Worm (Caenorhabditis elegans): ENCODE data around the gene F35D2.3.

- TF ChIP-seq lin-11 (tag; optimal IDR thresholded peaks at IDR 0.05) (no peak), ama-1 (optimal IDR thresholded peaks at IDR 0.05) (no peak), unc-3 (GFP tag; conservative IDR thresholded peaks at IDR 0.05) (no peak), unc-3 (tag; optimal IDR thresholded peaks at IDR 0.05) (no peak), T23F11.4 (GFP tag; optimal IDR thresholded peaks at IDR 0.05) (no peak), tbx-2 (tag; optimal IDR thresholded peaks at IDR 0.05) (no peak), pha-2 (tag; optimal IDR thresholded peaks at IDR 0.05) (no peak), ets-4 (tag; optimal IDR thresholded peaks at IDR 0.05) (no peak), fax-1 (tag; optimal IDR thresholded peaks at IDR 0.05) (no peak), nhr-11 (tag; optimal IDR thresholded peaks at IDR 0.05) (no peak), ceh-18 (tag; optimal IDR thresholded peaks at IDR 0.05) (no peak), pat-9 (tag; optimal IDR thresholded peaks at IDR 0.05) (no peak), unc-55 (GFP tag; optimal IDR thresholded peaks at IDR 0.05) (no peak), pros-1 (tag; optimal IDR thresholded peaks at IDR 0.05) (no peak), zip-5 (tag; optimal IDR thresholded peaks at IDR 0.05) (no peak)
Measured at ce11 chrII:7528210-7528609, 42.2 kb upstream of the F35D2.3 start.

Measured in whole organism, late embryonic.